Fruit fly (Drosophila melanogaster) whole organism, embryonic: ENCODE results near the gene E2f2.

Source experiments
- Aef1 ChIP-seq: fragments of 200-800 bp; sonication (Bioruptor generic); IDR thresholded peaks from 3 replicates; pipeline ENCODE4 v1.3.6; 2022; ENCODE audit warnings: missing biosample characterization, missing genetic modification characterization
- Antp ChIP-seq: fragments of 200-800 bp; sonication (Bioruptor generic); optimal IDR thresholded peaks from 3 replicates; lab custom pipeline; 2016; ENCODE audit warnings: missing biosample characterization, missing genetic modification characterization
- Bgb ChIP-seq: fragments of 200-800 bp; sonication (Bioruptor generic); IDR thresholded peaks from 2 replicates; pipeline ENCODE4 v1.3.6; 2022; ENCODE audit warnings: missing biosample characterization, missing genetic modification characterization; ENCODE audit not compliant: partially characterized antibody
- CG10147 ChIP-seq: fragments of 200-800 bp; sonication (Bioruptor generic); optimal IDR thresholded peaks from 2 replicates; lab custom pipeline; 2019; ENCODE audit warnings: missing biosample characterization, mild to moderate bottlenecking, missing genetic modification characterization, moderate library complexity
- CG10565 ChIP-seq: fragments of 200-800 bp; sonication (Bioruptor generic); optimal IDR thresholded peaks from 3 replicates; lab custom pipeline; 2016; ENCODE audit warnings: missing biosample characterization, mild to moderate bottlenecking, missing genetic modification characterization
- CG12071 ChIP-seq: fragments of 200-800 bp; sonication (Bioruptor generic); optimal IDR thresholded peaks from 3 replicates; lab custom pipeline; 2018; ENCODE audit warnings: missing biosample characterization, mild to moderate bottlenecking, missing genetic modification characterization
- CG12104 ChIP-seq: fragments of 200-800 bp; sonication (Bioruptor generic); optimal IDR thresholded peaks from 3 replicates; lab custom pipeline; 2016; ENCODE audit warnings: missing biosample characterization, missing genetic modification characterization
- CG13296 ChIP-seq: fragments of 200-800 bp; sonication (Bioruptor generic); optimal IDR thresholded peaks from 3 replicates; lab custom pipeline; 2018; ENCODE audit warnings: missing biosample characterization, mild to moderate bottlenecking, missing genetic modification characterization
- CG13424 ChIP-seq: fragments of 200-800 bp; sonication (Bioruptor generic); optimal IDR thresholded peaks from 2 replicates; lab custom pipeline; 2019; ENCODE audit warnings: missing biosample characterization, mild to moderate bottlenecking, missing genetic modification characterization, moderate library complexity
- CG15479 ChIP-seq: fragments of 200-800 bp; sonication (Bioruptor generic); optimal IDR thresholded peaks from 3 replicates; lab custom pipeline; 2019; ENCODE audit warnings: missing biosample characterization, mild to moderate bottlenecking, missing genetic modification characterization, moderate library complexity
- CG15514 ChIP-seq: fragments of 200-800 bp; sonication (Bioruptor generic); optimal IDR thresholded peaks from 3 replicates; lab custom pipeline; 2017; ENCODE audit warnings: missing biosample characterization, missing genetic modification characterization, mild to moderate bottlenecking, moderate library complexity, missing genetic modification reagents
- CG1647 ChIP-seq: fragments of 200-800 bp; sonication (Bioruptor generic); optimal IDR thresholded peaks from 3 replicates; lab custom pipeline; 2016; ENCODE audit warnings: missing biosample characterization, missing genetic modification characterization
- CG17802 ChIP-seq: fragments of 200-800 bp; sonication (Bioruptor generic); optimal IDR thresholded peaks from 2 replicates; lab custom pipeline; 2018; ENCODE audit warnings: missing biosample characterization, mild to moderate bottlenecking, missing genetic modification characterization, moderate library complexity
- CG2712 ChIP-seq: fragments of 200-800 bp; optimal IDR thresholded peaks from 3 replicates; lab custom pipeline; 2019; ENCODE audit warnings: missing biosample characterization, mild to moderate bottlenecking, missing genetic modification characterization, moderate library complexity
- CG31441 ChIP-seq: fragments of 200-800 bp; sonication (Bioruptor generic); IDR thresholded peaks from 2 replicates; pipeline ENCODE4 v1.3.6; 2022; ENCODE audit warnings: missing biosample characterization, missing genetic modification characterization
- CG4820 ChIP-seq: fragments of 200-800 bp; sonication (Bioruptor generic); optimal IDR thresholded peaks from 3 replicates; lab custom pipeline; 2016; ENCODE audit warnings: missing biosample characterization, missing genetic modification characterization
- CG5953 ChIP-seq: fragments of 200-800 bp; sonication (Bioruptor generic); IDR thresholded peaks from 2 replicates; pipeline ENCODE4 v1.3.6; 2022; ENCODE audit warnings: missing biosample characterization, missing genetic modification characterization
- CG7745 ChIP-seq: fragments of 200-800 bp; sonication (Bioruptor generic); optimal IDR thresholded peaks from 2 replicates; lab custom pipeline; 2018; ENCODE audit warnings: missing biosample characterization, mild to moderate bottlenecking, missing genetic modification characterization, moderate library complexity
- CG8281 ChIP-seq: fragments of 200-800 bp; sonication (Bioruptor generic); optimal IDR thresholded peaks from 2 replicates; lab custom pipeline; 2018; ENCODE audit warnings: missing biosample characterization, mild to moderate bottlenecking, missing genetic modification characterization, moderate library complexity
- CG9876 ChIP-seq: fragments of 200-800 bp; sonication (Bioruptor generic); optimal IDR thresholded peaks from 2 replicates; lab custom pipeline; 2016; ENCODE audit warnings: missing biosample characterization, missing genetic modification characterization
- Dek ChIP-seq: fragments of 200-800 bp; sonication (Bioruptor generic); optimal IDR thresholded peaks from 3 replicates; lab custom pipeline; 2019; ENCODE audit warnings: missing biosample characterization, mild to moderate bottlenecking, missing genetic modification characterization, moderate library complexity
- Dfd ChIP-seq, 2 experiments: fragments of >200 bp; optimal IDR thresholded peaks; 2 replicates each; lab custom pipeline; 2017; ENCODE audit warnings: missing biosample characterization in 2 of 2, missing genetic modification characterization in 2 of 2
- Dip3 ChIP-seq: fragments of 200-800 bp; sonication (Bioruptor generic); optimal IDR thresholded peaks from 3 replicates; lab custom pipeline; 2016; ENCODE audit warnings: missing biosample characterization, missing genetic modification characterization
- Lhr ChIP-seq: fragments of 200-800 bp; sonication (Bioruptor generic); optimal IDR thresholded peaks from 3 replicates; lab custom pipeline; 2017; ENCODE audit warnings: mild to moderate bottlenecking, missing biosample characterization, missing genetic modification reagents, missing genetic modification characterization
- Lpt ChIP-seq: fragments of >200 bp; optimal IDR thresholded peaks from 2 replicates; lab custom pipeline; 2018; ENCODE audit warnings: missing biosample characterization, missing genetic modification characterization
- Nf-YA ChIP-seq: fragments of 200-800 bp; sonication (Bioruptor generic); IDR thresholded peaks from 2 replicates; pipeline ENCODE4 v1.3.6; 2022; ENCODE audit warnings: missing biosample characterization, missing genetic modification characterization
- Nf-YC ChIP-seq: fragments of 200-800 bp; optimal IDR thresholded peaks from 3 replicates; lab custom pipeline; 2019; ENCODE audit warnings: missing biosample characterization, mild to moderate bottlenecking, missing genetic modification characterization, moderate library complexity
- PHDP ChIP-seq: fragments of 200-800 bp; sonication (Bioruptor generic); optimal IDR thresholded peaks from 3 replicates; lab custom pipeline; 2018; ENCODE audit warnings: missing biosample characterization, mild to moderate bottlenecking, missing genetic modification characterization, moderate library complexity
- al ChIP-seq: fragments of 200-800 bp; sonication (Bioruptor generic); IDR thresholded peaks from 2 replicates; pipeline ENCODE4 v1.3.6; 2022; ENCODE audit warnings: missing biosample characterization, missing genetic modification characterization
- cas ChIP-seq: fragments of 200-800 bp; sonication (Bioruptor generic); IDR thresholded peaks from 2 replicates; pipeline ENCODE4 v1.3.6; 2022; ENCODE audit warnings: missing biosample characterization, missing genetic modification characterization
- dmrt99B ChIP-seq: fragments of 200-800 bp; sonication (Bioruptor generic); optimal IDR thresholded peaks from 2 replicates; lab custom pipeline; 2018; ENCODE audit warnings: missing biosample characterization, mild to moderate bottlenecking, missing genetic modification characterization, moderate library complexity
- ems ChIP-seq: fragments of 200-800 bp; sonication (Bioruptor generic); optimal IDR thresholded peaks from 3 replicates; lab custom pipeline; 2016; ENCODE audit warnings: missing biosample characterization, missing genetic modification characterization
- en ChIP-seq: fragments of 200-800 bp; sonication (Bioruptor generic); optimal IDR thresholded peaks from 2 replicates; lab custom pipeline; 2016; ENCODE audit warnings: missing biosample characterization, missing genetic modification characterization
- eyg ChIP-seq: fragments of 200-800 bp; sonication (Bioruptor generic); optimal IDR thresholded peaks from 3 replicates; lab custom pipeline; 2016; ENCODE audit warnings: missing biosample characterization, missing genetic modification characterization
- gcm2 ChIP-seq: fragments of 200-800 bp; sonication (Bioruptor generic); optimal IDR thresholded peaks from 2 replicates; lab custom pipeline; 2016; ENCODE audit warnings: missing biosample characterization, missing genetic modification characterization
- her ChIP-seq: fragments of 200-800 bp; sonication (Bioruptor generic); optimal IDR thresholded peaks from 2 replicates; lab custom pipeline; 2016; ENCODE audit warnings: missing biosample characterization, missing genetic modification characterization
- hkb ChIP-seq, 2 experiments: fragments of 200-800 bp in 1 of 2; fragments of >200 bp in 1 of 2; sonication (Bioruptor generic) in 1 of 2; IDR thresholded peaks in 1 of 2; optimal IDR thresholded peaks in 1 of 2; 2 replicates each; pipeline versions ENCODE4 v1.3.6 to Lab custom; 2017 to 2022; ENCODE audit warnings: missing biosample characterization in 1 of 2, missing genetic modification characterization in 1 of 2
- klu ChIP-seq: fragments of 200-800 bp; sonication (Bioruptor generic); IDR thresholded peaks from 2 replicates; pipeline ENCODE4 v1.3.6; 2022; ENCODE audit warnings: missing biosample characterization, missing genetic modification characterization
- knrl ChIP-seq: fragments of 200-800 bp; sonication (Bioruptor generic); IDR thresholded peaks from 3 replicates; pipeline ENCODE4 v1.3.6; 2022; ENCODE audit warnings: missing biosample characterization, missing genetic modification characterization; ENCODE audit not compliant: partially characterized antibody
- maf-S ChIP-seq: fragments of 200-800 bp; sonication (Bioruptor generic); optimal IDR thresholded peaks from 2 replicates; lab custom pipeline; 2016; ENCODE audit warnings: missing biosample characterization, missing genetic modification characterization
- p53 ChIP-seq: fragments of 200-800 bp; sonication (Bioruptor generic); optimal IDR thresholded peaks from 2 replicates; lab custom pipeline; 2016; ENCODE audit warnings: missing biosample characterization, missing genetic modification characterization
- pita ChIP-seq: fragments of 200-800 bp; sonication (Bioruptor generic); optimal IDR thresholded peaks from 2 replicates; lab custom pipeline; 2017; ENCODE audit warnings: missing biosample characterization, mild to moderate bottlenecking, missing genetic modification characterization
- rib ChIP-seq: fragments of 200-800 bp; sonication (Bioruptor generic); IDR thresholded peaks from 2 replicates; pipeline ENCODE4 v1.3.6; 2022; ENCODE audit warnings: missing biosample characterization, missing genetic modification characterization
- sens ChIP-seq: fragments of 200-800 bp; sonication (Bioruptor generic); peaks from one replicate; lab custom pipeline; 2016; ENCODE audit warnings: missing biosample characterization, missing genetic modification characterization
- sim ChIP-seq: fragments of 200-800 bp; sonication (Bioruptor generic); IDR thresholded peaks from 2 replicates; pipeline ENCODE4 v1.3.6; 2022; ENCODE audit warnings: missing biosample characterization, missing genetic modification characterization
- sr ChIP-seq: fragments of 200-800 bp; sonication (Bioruptor generic); IDR thresholded peaks from 3 replicates; pipeline ENCODE4 v1.3.6; 2022; ENCODE audit warnings: missing biosample characterization, missing genetic modification characterization
- ttk ChIP-seq: fragments of 200-800 bp; sonication (Bioruptor generic); IDR thresholded peaks from 2 replicates; pipeline ENCODE4 v2.1.2; 2022; ENCODE audit warnings: missing biosample characterization, missing genetic modification characterization
- wor ChIP-seq: fragments of 200-800 bp; sonication (Bioruptor generic); IDR thresholded peaks from 2 replicates; pipeline ENCODE4 v1.3.6; 2022; ENCODE audit warnings: missing biosample characterization, missing genetic modification characterization

The E2f2 gene

DNA sequence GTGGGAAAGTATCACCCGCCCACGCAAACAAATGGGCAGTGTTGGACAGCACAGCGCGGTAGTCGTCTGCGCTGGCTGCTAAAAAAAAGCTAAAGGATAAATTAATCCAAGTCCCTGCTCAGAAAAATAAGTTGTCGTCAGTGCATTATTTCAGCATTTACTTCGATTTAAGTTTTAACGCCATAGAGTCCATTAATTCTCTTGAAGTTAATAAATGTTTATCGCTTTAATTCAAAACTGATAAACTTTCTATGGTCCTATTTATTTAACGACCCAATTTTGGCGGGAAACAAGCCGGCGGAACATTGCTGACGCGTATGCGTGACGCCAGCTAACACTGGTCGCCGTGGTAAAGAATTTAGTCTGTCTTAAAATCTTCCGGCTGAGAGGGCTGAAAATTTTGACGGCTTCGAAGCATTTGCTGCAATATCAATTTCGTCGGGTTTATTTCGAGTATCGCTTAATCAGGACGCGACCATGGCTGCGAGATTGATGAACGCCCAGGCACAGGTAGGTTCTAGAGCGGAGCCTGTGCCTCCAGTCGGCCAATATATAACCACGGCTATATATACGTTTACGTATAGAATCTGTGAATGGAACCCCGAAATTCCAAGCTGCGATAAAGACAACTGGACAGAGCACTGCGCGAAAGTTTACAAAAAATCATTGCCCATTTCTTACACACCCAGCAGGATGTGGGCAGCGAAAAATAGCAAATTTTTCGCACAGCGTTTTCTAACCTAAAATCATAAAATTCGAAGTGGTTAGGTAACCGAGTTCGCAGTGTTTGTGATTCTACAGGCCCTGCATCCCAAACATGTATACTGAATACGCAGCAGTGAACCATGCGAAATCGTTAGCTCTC lies 12.0 kb upstream of the E2f2 start, which contains the start of the genes mAcon1, CG43345 and CG43346 (continued):
- TF ChIP-seq wor (no peak), dmrt99B (tag; lab: Kevin White, UChicago) (no peak), klu (GFP tag; lab: Robert Waterston, UW) (peak; percentile 96), CG31441 (GFP tag; lab: Robert Waterston, UW) (no peak; the same call in 1 of the 2 replicates), sr (GFP tag; lab: Robert Waterston, UW) (peak; percentile 76; the same call in 2 of the 3 replicates), CG2712 (tag; lab: Kevin White, UChicago) (no peak), knrl (GFP tag; lab: Robert Waterston, UW) (peak; percentile 24; the same call in 1 of the 3 replicates), CG12104 (GFP tag; lab: Kevin White, UChicago) (peak; percentile 64), Dip3 (peak; percentile 93), cas (GFP tag; lab: Robert Waterston, UW) (0 out of 2 replicates have a peak, but pooled peaks have one; percentile 6), CG12071 (no peak), CG7745 (tag; lab: Kevin White, UChicago) (no peak), Nf-YA (GFP tag; lab: Robert Waterston, UW) (no peak), CG15514 (GFP tag; lab: Kevin White, UChicago) (peak; percentile 80), PHDP (peak; percentile 59), CG17802 (tag; lab: Kevin White, UChicago) (no peak), CG13424 (peak; percentile 77), CG13296 (GFP tag; lab: Kevin White, UChicago) (peak; percentile 82), maf-S (peak; percentile 78), gcm2 (GFP tag; lab: Kevin White, UChicago) (peak; percentile 52), Aef1 (GFP tag; lab: Robert Waterston, UW) (peak; percentile 51), sim (GFP tag; lab: Robert Waterston, UW) (no peak), Antp (GFP tag; lab: Kevin White, UChicago) (peak; percentile 87), her (GFP tag; lab: Kevin White, UChicago) (peak; percentile 84), ttk (GFP tag; lab: Robert Waterston, UW) (no peak), CG4820 (GFP tag; lab: Kevin White, UChicago) (peak; percentile 77), sens (GFP tag; lab: Kevin White, UChicago) (peak; percentile 98), CG10565 (GFP tag; lab: Kevin White, UChicago) (peak; percentile 16), en (GFP tag; lab: Kevin White, UChicago) (peak; percentile 62), eyg (GFP tag; lab: Kevin White, UChicago) (peak; percentile 75), CG10147 (GFP tag; lab: Kevin White, UChicago) (peak; percentile 81), ems (peak; percentile 87), pita (GFP tag; lab: Kevin White, UChicago) (no peak), CG9876 (GFP tag; lab: Kevin White, UChicago) (peak; percentile 70), Lpt (no peak), CG5953 (GFP tag; lab: Robert Waterston, UW) (no peak; the same call in 1 of the 2 replicates), p53 (GFP tag; lab: Kevin White, UChicago) (peak; percentile 62), CG1647 (GFP tag; lab: Kevin White, UChicago) (peak; percentile 70), Lhr (GFP tag; lab: Kevin White, UChicago) (peak; percentile 56), CG15479 (peak; percentile 66), hkb (optimal IDR thresholded peaks at IDR 0.05; lab: Kevin White, UChicago) (peak; percentile 51), hkb (GFP tag; IDR thresholded peaks at IDR 0.05; lab: Robert Waterston, UW) (peak; percentile 72), al (GFP tag; lab: Robert Waterston, UW) (peak; percentile 73), Dfd (GFP tag; optimal IDR thresholded peaks at IDR 0.05; lab: Kevin White, UChicago) (no peak), Nf-YC (tag; lab: Kevin White, UChicago) (no peak), CG8281 (peak; percentile 39), Bgb (GFP tag; lab: Robert Waterston, UW) (0 out of 2 replicates have a peak, but pooled peaks have one; percentile 10), rib (no peak), Dek (tag; lab: Kevin White, UChicago) (peak; percentile 74)
